Worm (Caenorhabditis elegans) whole organism, L2 larva: ENCODE data around the gene fbxa-76.

ENCODE experiments used
- C34F6.9 ChIP-seq: fragments of 150-350 bp; optimal IDR thresholded peaks from 2 replicates; lab custom pipeline; 2014; ENCODE audit warnings: missing biosample characterization, missing genetic modification characterization
- F13H6.1 ChIP-seq: sonication (generic microtip); optimal IDR thresholded peaks from 2 replicates; lab custom pipeline; 2016; ENCODE audit warnings: missing genetic modification characterization, missing compliant biosample characterization
- R02D3.7 ChIP-seq: fragments of 150-350 bp; optimal IDR thresholded peaks from 2 replicates; lab custom pipeline; 2014; ENCODE audit warnings: missing biosample characterization, missing genetic modification characterization
- Y55F3AM.14 ChIP-seq: fragments of 200-800 bp; sonication (Bioruptor generic); optimal IDR thresholded peaks from 2 replicates; lab custom pipeline; 2018; ENCODE audit warnings: mild to moderate bottlenecking, missing genetic modification characterization, missing compliant biosample characterization
- ZK546.5 ChIP-seq: sonication (generic microtip); optimal IDR thresholded peaks from 2 replicates; lab custom pipeline; 2017; ENCODE audit warnings: missing biosample characterization, missing genetic modification characterization
- alr-1 ChIP-seq: fragments of 150-350 bp; optimal IDR thresholded peaks from 2 replicates; lab custom pipeline; 2014; ENCODE audit warnings: missing biosample characterization, missing genetic modification characterization
- aly-2 ChIP-seq: fragments of 150-350 bp; optimal IDR thresholded peaks from 2 replicates; lab custom pipeline; 2014; ENCODE audit warnings: missing biosample characterization, missing genetic modification characterization
- ama-1 ChIP-seq: fragments of 150-350 bp; optimal IDR thresholded peaks from 2 replicates; lab custom pipeline; 2018; ENCODE audit warnings: inconsistent platforms
- ceh-82 ChIP-seq: fragments of 150-350 bp; optimal IDR thresholded peaks from 2 replicates; lab custom pipeline; 2014; ENCODE audit warnings: missing biosample characterization, missing genetic modification characterization
- crh-2 ChIP-seq: sonication (generic microtip); optimal IDR thresholded peaks from 2 replicates; lab custom pipeline; 2017; ENCODE audit warnings: missing biosample characterization, missing genetic modification characterization
- dmd-4 ChIP-seq: sonication (generic microtip); optimal IDR thresholded peaks from 2 replicates; lab custom pipeline; 2017; ENCODE audit warnings: missing biosample characterization, missing genetic modification characterization
- elt-1 ChIP-seq: fragments of 150-350 bp; optimal IDR thresholded peaks from 2 replicates; lab custom pipeline; 2014; ENCODE audit warnings: missing biosample characterization, missing genetic modification characterization
- fos-1 ChIP-seq: fragments of 150-350 bp; optimal IDR thresholded peaks from 2 replicates; lab custom pipeline; 2014; ENCODE audit warnings: missing biosample characterization, missing genetic modification characterization
- gmeb-1 ChIP-seq: fragments of 150-350 bp; optimal IDR thresholded peaks from 2 replicates; lab custom pipeline; 2014; ENCODE audit warnings: missing biosample characterization, missing genetic modification characterization
- lin-13 ChIP-seq: fragments of 150-350 bp; optimal IDR thresholded peaks from 2 replicates; lab custom pipeline; 2014; ENCODE audit warnings: missing biosample characterization, missing genetic modification reagents, missing genetic modification characterization
- lsy-2 ChIP-seq, 2 experiments: fragments of 150-350 bp in 1 of 2; sonication (generic microtip) in 1 of 2; optimal IDR thresholded peaks; 2 replicates each; lab custom pipeline; 2014 to 2017; ENCODE audit warnings: missing biosample characterization in 2 of 2, missing genetic modification characterization in 2 of 2
- mbf-1 ChIP-seq: sonication (generic microtip); optimal IDR thresholded peaks from 2 replicates; lab custom pipeline; 2017; ENCODE audit warnings: missing biosample characterization, missing genetic modification characterization
- mdl-1 ChIP-seq, 2 experiments: fragments of 150-350 bp in 1 of 2; sonication (generic microtip) in 1 of 2; optimal IDR thresholded peaks; 2 replicates each; lab custom pipeline; 2017; ENCODE audit warnings: missing biosample characterization in 2 of 2, missing genetic modification characterization in 2 of 2
- nhr-10 ChIP-seq: sonication (generic microtip); optimal IDR thresholded peaks from 2 replicates; lab custom pipeline; 2017; ENCODE audit warnings: missing biosample characterization, missing genetic modification characterization
- nhr-11 ChIP-seq: fragments of 150-350 bp; optimal IDR thresholded peaks from 2 replicates; lab custom pipeline; 2014; ENCODE audit warnings: missing biosample characterization, missing genetic modification characterization
- nhr-12 ChIP-seq: fragments of 150-350 bp; optimal IDR thresholded peaks from 2 replicates; lab custom pipeline; 2014; ENCODE audit warnings: missing biosample characterization, missing genetic modification characterization
- nhr-21 ChIP-seq: fragments of 150-350 bp; optimal IDR thresholded peaks from 2 replicates; lab custom pipeline; 2014; ENCODE audit warnings: missing biosample characterization, missing genetic modification characterization
- nhr-237 ChIP-seq: fragments of 150-350 bp; optimal IDR thresholded peaks from 2 replicates; lab custom pipeline; 2014; ENCODE audit warnings: missing biosample characterization, missing genetic modification characterization
- nhr-25 ChIP-seq: fragments of 150-350 bp; sonication (generic microtip); optimal IDR thresholded peaks from 3 replicates; lab custom pipeline; 2014; ENCODE audit warnings: missing biosample characterization, missing genetic modification characterization
- nhr-6 ChIP-seq: fragments of 150-350 bp; optimal IDR thresholded peaks from 2 replicates; lab custom pipeline; 2014; ENCODE audit warnings: missing biosample characterization, missing genetic modification characterization
- peb-1 ChIP-seq: fragments of 150-350 bp; optimal IDR thresholded peaks from 2 replicates; lab custom pipeline; 2014; ENCODE audit warnings: missing biosample characterization, missing genetic modification characterization
- sem-4 ChIP-seq: fragments of 150-350 bp; optimal IDR thresholded peaks from 2 replicates; lab custom pipeline; 2014; ENCODE audit warnings: missing biosample characterization, missing genetic modification reagents, missing genetic modification characterization
- skn-1 ChIP-seq: sonication (generic microtip); optimal IDR thresholded peaks from 2 replicates; lab custom pipeline; 2017; ENCODE audit warnings: missing biosample characterization, missing genetic modification characterization
- sma-9 ChIP-seq, 2 experiments: fragments of 150-350 bp in 1 of 2; sonication (generic microtip) in 1 of 2; optimal IDR thresholded peaks; 2 replicates each; lab custom pipeline; 2014 to 2016; ENCODE audit warnings: missing genetic modification characterization in 2 of 2, mild to moderate bottlenecking in 1 of 2, missing biosample characterization in 1 of 2, missing compliant biosample characterization in 1 of 2, missing genetic modification reagents in 1 of 2, moderate library complexity in 1 of 2
- snpc-4 ChIP-seq: fragments of 150-350 bp; optimal IDR thresholded peaks from 2 replicates; lab custom pipeline; 2014; ENCODE audit warnings: missing biosample characterization, missing genetic modification characterization
- unc-55 ChIP-seq: fragments of 150-350 bp; sonication (generic microtip); optimal IDR thresholded peaks from 3 replicates; lab custom pipeline; 2014; ENCODE audit warnings: missing biosample characterization, missing genetic modification reagents, missing genetic modification characterization
- unc-62 ChIP-seq: fragments of 150-350 bp; optimal IDR thresholded peaks from 2 replicates; lab custom pipeline; 2014; ENCODE audit warnings: missing biosample characterization, missing genetic modification reagents, missing genetic modification characterization
- zag-1 ChIP-seq: fragments of 150-350 bp; optimal IDR thresholded peaks from 2 replicates; lab custom pipeline; 2014; ENCODE audit warnings: missing biosample characterization, missing genetic modification characterization
- ztf-11 ChIP-seq: sonication (generic microtip); optimal IDR thresholded peaks from 2 replicates; lab custom pipeline; 2017; ENCODE audit warnings: missing biosample characterization, missing genetic modification characterization
- ztf-4 ChIP-seq: fragments of 150-350 bp; optimal IDR thresholded peaks from 2 replicates; lab custom pipeline; 2014; ENCODE audit warnings: missing biosample characterization, missing genetic modification characterization

fbxa-76 gene

DNA sequence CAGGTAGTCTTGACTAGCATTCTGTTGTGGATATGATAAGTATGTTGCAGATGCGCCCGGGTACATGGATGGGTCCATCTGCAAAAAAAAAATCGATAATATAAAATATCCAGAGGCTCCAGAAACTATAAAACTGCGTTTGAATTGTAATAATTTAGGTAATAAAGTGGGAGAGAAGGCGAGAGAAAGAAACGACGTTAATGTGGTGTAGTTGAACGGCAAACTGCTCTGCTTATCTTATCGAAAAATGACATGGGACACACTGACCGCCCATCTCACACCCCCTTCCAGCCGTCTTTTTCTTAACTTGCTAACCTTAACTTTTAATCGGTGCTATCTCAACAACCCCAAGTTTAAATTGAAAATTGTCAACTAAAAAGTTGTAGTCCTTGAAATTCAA is 27.0 kb downstream of the fbxa-76 start:
- TF ChIP-seq C34F6.9 (no peak), sem-4 (tag; lab: Kevin White, UChicago) (no peak), fos-1 (tag; lab: Kevin White, UChicago) (peak; percentile 65), mbf-1 (tag; lab: Kevin White, UChicago) (no peak)
- TF ChIP-seq, all 48 proteins: peak for 1

DNA sequence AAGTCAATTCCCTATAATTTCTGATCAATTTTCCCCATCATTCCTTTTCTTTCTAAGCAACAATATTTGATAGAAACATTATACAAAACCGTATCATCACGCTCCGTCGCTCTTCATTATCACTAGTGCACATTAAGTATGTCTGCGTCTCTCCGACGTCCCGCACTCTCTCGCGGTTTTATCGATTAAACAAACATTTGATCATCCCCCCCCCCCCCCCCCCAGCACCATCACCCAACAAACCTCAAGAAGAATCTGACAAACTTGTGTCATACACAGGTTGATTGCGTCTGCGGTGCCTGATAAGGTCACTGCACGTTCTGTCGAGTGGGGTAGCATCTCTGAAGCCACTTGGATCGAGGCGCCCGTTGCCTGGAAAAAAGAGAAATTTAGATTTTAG is 28.9 kb downstream of the fbxa-76 start:
- TF ChIP-seq fos-1 (tag; lab: Kevin White, UChicago) (peak; percentile 50), F13H6.1 (tag; lab: Kevin White, UChicago) (no peak), nhr-25 (no peak), ztf-4 (tag; lab: Kevin White, UChicago) (no peak), sma-9 (GFP tag; optimal IDR thresholded peaks at IDR 0.05; lab: Kevin White, UChicago) (no peak), sma-9 (tag; optimal IDR thresholded peaks at IDR 0.05; lab: Kevin White, UChicago) (no peak)

DNA sequence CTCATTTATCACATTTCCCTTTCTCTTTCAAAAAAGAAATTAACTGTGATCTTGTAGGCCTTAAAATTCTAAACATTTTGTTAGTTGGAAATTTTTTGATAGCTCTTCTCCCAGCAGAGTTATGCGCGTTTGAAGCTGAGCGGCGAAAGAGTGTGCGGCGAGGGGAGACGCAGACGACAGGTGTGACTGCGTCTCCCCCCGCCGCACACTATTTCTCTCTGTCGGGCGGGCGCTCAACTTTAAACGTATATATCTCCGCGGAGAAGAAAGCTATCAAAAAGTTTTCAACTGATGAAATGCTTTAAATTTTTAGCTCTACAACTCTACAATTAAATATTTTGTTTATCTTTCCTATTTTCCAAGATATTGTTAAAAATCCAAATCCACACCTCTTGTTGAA is 30.0 kb downstream of the fbxa-76 start:
- no peak for TF ChIP-seq gmeb-1 (tag; lab: Kevin White, UChicago)
- no peak for TF ChIP-seq aly-2 (tag; lab: Kevin White, UChicago)
- TF ChIP-seq lin-13 (GFP tag; lab: Kevin White, UChicago) = peak; percentile 58
- TF ChIP-seq, all 48 proteins: peak for 1

DNA sequence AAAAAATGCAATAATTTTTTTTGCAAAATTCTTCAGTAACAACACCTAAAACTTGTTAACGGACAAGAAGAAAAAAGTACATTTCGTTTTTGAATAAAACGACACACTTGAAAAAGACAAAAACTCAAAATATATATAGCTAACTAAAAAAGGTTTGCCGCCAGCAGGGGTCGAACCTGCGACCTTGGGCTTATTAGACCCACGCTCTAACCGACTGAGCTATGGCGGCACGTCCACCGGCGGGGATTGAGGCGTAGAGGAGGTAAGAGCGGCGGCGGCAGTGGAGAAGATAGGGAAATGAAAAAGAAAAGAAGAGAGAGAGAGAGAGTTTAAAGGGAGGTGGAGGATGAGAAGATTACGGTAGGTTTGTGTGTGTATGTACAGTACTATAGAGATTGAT is 30.7 kb downstream of the fbxa-76 start:
- TF ChIP-seq gmeb-1 (tag; lab: Kevin White, UChicago) (no peak), elt-1 (no peak), lsy-2 (tag; optimal IDR thresholded peaks at IDR 0.05; lab: Kevin White, UChicago) (peak in 1 of 2 experiments; percentile 15), fos-1 (tag; lab: Kevin White, UChicago) (no peak), peb-1 (tag; lab: Kevin White, UChicago) (no peak), ceh-82 (no peak), unc-62 (no peak), ztf-11 (tag; lab: Kevin White, UChicago) (no peak), mdl-1 (tag; optimal IDR thresholded peaks at IDR 0.05; lab: Kevin White, UChicago) (no peak)

DNA sequence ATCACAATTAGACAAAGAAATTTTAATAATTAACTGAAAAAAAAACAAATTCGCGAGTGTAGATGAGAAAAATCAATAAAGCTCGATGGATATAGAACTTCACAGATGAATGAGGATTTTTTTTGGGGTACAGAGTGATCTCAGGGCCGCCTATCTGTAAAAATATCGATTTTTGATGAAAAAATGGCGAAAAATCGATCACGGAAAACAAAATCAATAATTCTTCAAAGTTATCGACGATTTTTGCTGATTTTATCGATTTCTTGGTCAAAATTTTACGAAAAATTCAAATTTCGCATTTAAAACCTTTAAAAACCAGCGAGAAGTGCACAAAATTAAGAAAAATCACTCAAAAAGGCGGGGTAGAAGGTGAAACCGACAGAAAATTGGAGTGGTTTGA is 32.9 kb downstream of the fbxa-76 start:
- TF ChIP-seq lsy-2 (tag; optimal IDR thresholded peaks at IDR 0.05; lab: Kevin White, UChicago) (no peak), zag-1 (tag; lab: Kevin White, UChicago) (no peak), nhr-6 (no peak), ztf-4 (tag; lab: Kevin White, UChicago) (no peak), dmd-4 (no peak), nhr-237 (no peak), nhr-11 (tag; lab: Kevin White, UChicago) (no peak), gmeb-1 (tag; lab: Kevin White, UChicago) (no peak), skn-1 (tag; lab: Kevin White, UChicago) (no peak), unc-55 (GFP tag; lab: Kevin White, UChicago) (no peak), R02D3.7 (no peak), peb-1 (tag; lab: Kevin White, UChicago) (no peak), snpc-4 (no peak), Y55F3AM.14 (GFP tag; lab: Kevin White, UChicago) (no peak), elt-1 (no peak), ama-1 (lab: Kevin White, UChicago) (no peak), sma-9 (GFP tag; optimal IDR thresholded peaks at IDR 0.05; lab: Kevin White, UChicago) (no peak), sma-9 (tag; optimal IDR thresholded peaks at IDR 0.05; lab: Kevin White, UChicago) (no peak), ZK546.5 (tag; lab: Kevin White, UChicago) (no peak), crh-2 (tag; lab: Kevin White, UChicago) (no peak), nhr-25 (no peak)

DNA sequence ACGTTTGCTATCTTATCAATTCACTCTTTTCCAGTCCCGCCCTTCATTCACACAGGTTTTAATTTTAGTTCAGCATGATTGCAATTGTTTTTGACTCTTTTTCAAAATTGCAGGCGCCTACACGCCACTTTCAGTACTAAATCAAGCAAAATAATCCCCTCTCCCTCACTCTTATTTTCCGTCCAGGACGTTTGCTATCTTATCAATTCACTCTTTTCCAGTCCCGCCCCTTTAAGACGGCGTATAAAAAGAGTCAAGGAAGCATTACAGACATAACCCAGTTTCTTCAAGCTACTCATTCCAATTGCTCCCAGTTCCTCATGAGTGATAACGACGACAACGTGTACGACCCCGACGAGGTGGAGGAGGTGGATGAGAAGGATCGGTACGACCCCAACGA is 34.3 kb downstream of the fbxa-76 start, which contains the start of gene Y119D3B.21:
Gene Y119D3B.21, plus strand, starts transcription at position 321 of the 400 bp plus-strand sequence.
- no peak for TF ChIP-seq nhr-12
- TF ChIP-seq alr-1 (tag; lab: Kevin White, UChicago) = no peak
- TF ChIP-seq nhr-10 (tag; lab: Kevin White, UChicago) = no peak
- peak; percentile 29 for TF ChIP-seq F13H6.1 (tag; lab: Kevin White, UChicago)
- peak; percentile 53 for TF ChIP-seq ama-1 (lab: Kevin White, UChicago)
- no peak for TF ChIP-seq nhr-21 (tag; lab: Kevin White, UChicago)
- TF ChIP-seq crh-2 (tag; lab: Kevin White, UChicago) = peak; percentile 49
- no peak for TF ChIP-seq Y55F3AM.14 (GFP tag; lab: Kevin White, UChicago)
- TF ChIP-seq fos-1 (tag; lab: Kevin White, UChicago) = peak; percentile 84
- peak; percentile 13 for TF ChIP-seq sma-9 (GFP tag; optimal IDR thresholded peaks at IDR 0.05; lab: Kevin White, UChicago)
- TF ChIP-seq sma-9 (tag; optimal IDR thresholded peaks at IDR 0.05; lab: Kevin White, UChicago) = no peak
